Worm (Caenorhabditis elegans) whole organism, L2 larva: Measurements from ENCODE around the gene elc-1.

Experiments used
- ama-1 ChIP-seq: fragments of 150-350 bp; optimal IDR thresholded peaks from 2 replicates; lab custom pipeline; 2018; ENCODE audit warnings: inconsistent platforms
- crh-2 ChIP-seq: sonication (generic microtip); optimal IDR thresholded peaks from 2 replicates; lab custom pipeline; 2017; ENCODE audit warnings: missing biosample characterization, missing genetic modification characterization
- elt-1 ChIP-seq: fragments of 150-350 bp; optimal IDR thresholded peaks from 2 replicates; lab custom pipeline; 2014; ENCODE audit warnings: missing biosample characterization, missing genetic modification characterization
- elt-3 ChIP-seq: sonication (generic microtip); optimal IDR thresholded peaks from 2 replicates; lab custom pipeline; 2017; ENCODE audit warnings: missing biosample characterization, missing genetic modification characterization
- fos-1 ChIP-seq: fragments of 150-350 bp; optimal IDR thresholded peaks from 2 replicates; lab custom pipeline; 2014; ENCODE audit warnings: missing biosample characterization, missing genetic modification characterization
- lin-11 ChIP-seq: fragments of 150-350 bp; sonication (generic microtip); optimal IDR thresholded peaks from 2 replicates; lab custom pipeline; 2014; ENCODE audit warnings: missing biosample characterization, missing genetic modification characterization, inconsistent platforms, mixed read lengths
- lin-13 ChIP-seq: fragments of 150-350 bp; optimal IDR thresholded peaks from 2 replicates; lab custom pipeline; 2014; ENCODE audit warnings: missing biosample characterization, missing genetic modification reagents, missing genetic modification characterization
- lin-39 ChIP-seq: fragments of 150-350 bp; optimal IDR thresholded peaks from 2 replicates; lab custom pipeline; 2014; ENCODE audit warnings: missing biosample characterization, missing genetic modification reagents, missing genetic modification characterization
- mdl-1 ChIP-seq, 2 experiments: fragments of 150-350 bp in 1 of 2; sonication (generic microtip) in 1 of 2; optimal IDR thresholded peaks; 2 replicates each; lab custom pipeline; 2017; ENCODE audit warnings: missing biosample characterization in 2 of 2, missing genetic modification characterization in 2 of 2
- nhr-11 ChIP-seq: fragments of 150-350 bp; optimal IDR thresholded peaks from 2 replicates; lab custom pipeline; 2014; ENCODE audit warnings: missing biosample characterization, missing genetic modification characterization
- nhr-23 ChIP-seq: fragments of 150-350 bp; optimal IDR thresholded peaks from 2 replicates; lab custom pipeline; 2014; ENCODE audit warnings: missing biosample characterization, missing genetic modification reagents, missing genetic modification characterization
- nhr-6 ChIP-seq: fragments of 150-350 bp; optimal IDR thresholded peaks from 2 replicates; lab custom pipeline; 2014; ENCODE audit warnings: missing biosample characterization, missing genetic modification characterization
- skn-1 ChIP-seq: sonication (generic microtip); optimal IDR thresholded peaks from 2 replicates; lab custom pipeline; 2017; ENCODE audit warnings: missing biosample characterization, missing genetic modification characterization
- sma-9 ChIP-seq, 2 experiments: fragments of 150-350 bp in 1 of 2; sonication (generic microtip) in 1 of 2; optimal IDR thresholded peaks; 2 replicates each; lab custom pipeline; 2014 to 2016; ENCODE audit warnings: missing genetic modification characterization in 2 of 2, mild to moderate bottlenecking in 1 of 2, missing biosample characterization in 1 of 2, missing compliant biosample characterization in 1 of 2, missing genetic modification reagents in 1 of 2, moderate library complexity in 1 of 2
- unc-39 ChIP-seq: fragments of 150-350 bp; optimal IDR thresholded peaks from 2 replicates; lab custom pipeline; 2014; ENCODE audit warnings: missing biosample characterization, missing genetic modification characterization
- unc-55 ChIP-seq: fragments of 150-350 bp; sonication (generic microtip); optimal IDR thresholded peaks from 3 replicates; lab custom pipeline; 2014; ENCODE audit warnings: missing biosample characterization, missing genetic modification reagents, missing genetic modification characterization

Gene elc-1

DNA sequence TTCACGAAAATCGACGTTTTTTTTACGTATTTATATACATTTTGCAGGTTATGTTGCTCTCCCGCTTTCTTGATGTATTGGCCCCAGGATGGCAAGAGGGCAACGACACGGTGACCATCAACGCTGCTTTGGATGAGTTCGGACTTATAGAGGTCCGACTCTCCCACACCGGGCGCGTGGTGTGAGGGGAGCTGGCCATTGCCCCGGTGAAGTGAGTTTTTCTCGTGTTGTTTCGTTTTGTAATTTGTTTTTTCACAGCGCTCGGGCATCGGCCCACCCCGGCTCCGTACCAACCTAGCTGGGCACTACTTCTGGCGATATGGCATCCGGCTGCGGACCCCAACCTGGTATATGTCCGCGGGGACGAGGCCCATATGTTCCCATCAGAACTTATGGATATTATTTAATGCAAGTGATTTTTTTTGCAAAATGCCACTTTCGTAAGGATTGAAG lies 42.6 kb downstream of the elc-1 start, which contains the start of gene Y82E9BR.20:
Y82E9BR.20 (plus strand) TSS at position 51 of the 453 bp plus-strand sequence.
- no peak for TF ChIP-seq ama-1
- TF ChIP-seq lin-11 (tag; lab: Kevin White, UChicago): no peak
- TF ChIP-seq nhr-6 (tag; lab: Kevin White, UChicago): no peak
- TF ChIP-seq mdl-1 (tag; optimal IDR thresholded peaks at IDR 0.05; lab: Kevin White, UChicago): no peak
- TF ChIP-seq sma-9 (GFP tag; optimal IDR thresholded peaks at IDR 0.05; lab: Kevin White, UChicago): no peak
- no peak for TF ChIP-seq sma-9 (tag; optimal IDR thresholded peaks at IDR 0.05; lab: Kevin White, UChicago)
- no peak for TF ChIP-seq nhr-23 (tag; lab: Kevin White, UChicago)
- TF ChIP-seq lin-39: no peak
- TF ChIP-seq unc-39 (tag; lab: Kevin White, UChicago): no peak
- TF ChIP-seq elt-1 (tag; lab: Kevin White, UChicago): no peak
- no peak for TF ChIP-seq skn-1 (tag; lab: Kevin White, UChicago)

DNA sequence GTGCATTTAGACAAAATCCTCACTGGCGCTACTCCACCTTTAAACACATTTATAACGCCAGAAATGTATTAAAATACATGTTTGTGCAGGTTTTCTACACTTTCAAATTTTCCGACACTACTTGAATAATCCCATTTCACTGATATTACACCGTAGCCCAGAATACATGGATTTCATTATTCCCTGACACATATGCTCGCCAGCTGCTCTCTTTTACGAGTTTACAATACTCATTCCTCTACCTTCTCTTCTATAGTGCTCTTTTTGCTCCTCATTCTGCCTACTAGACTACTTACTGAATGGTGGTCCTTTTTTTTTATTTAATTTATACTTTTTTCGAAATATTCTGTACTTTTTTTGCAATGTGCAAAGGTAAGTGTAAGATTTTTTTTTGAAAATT lies 44.4 kb downstream of the elc-1 start:
- TF ChIP-seq unc-55 (GFP tag; lab: Kevin White, UChicago) (no peak), nhr-23 (tag; lab: Kevin White, UChicago) (no peak), elt-3 (tag; lab: Kevin White, UChicago) (no peak), fos-1 (no peak), crh-2 (no peak), nhr-11 (tag; lab: Kevin White, UChicago) (no peak), lin-13 (GFP tag; lab: Kevin White, UChicago) (no peak)
